Worm (Caenorhabditis elegans) whole organism, L1 larva: ENCODE data around the gene srx-102.

Experiments
- C16A3.4 ChIP-seq: fragments of 150-350 bp; optimal IDR thresholded peaks from 2 replicates; lab custom pipeline; 2014; ENCODE audit warnings: missing biosample characterization, missing genetic modification characterization
- C34B4.2 ChIP-seq: sonication (generic microtip); optimal IDR thresholded peaks from 2 replicates; lab custom pipeline; 2017; ENCODE audit warnings: mild to moderate bottlenecking, missing genetic modification characterization, missing compliant biosample characterization
- F16B12.6 ChIP-seq: fragments of 150-350 bp; optimal IDR thresholded peaks from 2 replicates; lab custom pipeline; 2014; ENCODE audit warnings: missing biosample characterization, missing genetic modification characterization
- aha-1 ChIP-seq: fragments of 150-350 bp; optimal IDR thresholded peaks from 2 replicates; lab custom pipeline; 2014; ENCODE audit warnings: missing biosample characterization, missing genetic modification characterization
- alr-1 ChIP-seq: fragments of 200-800 bp; sonication (Bioruptor generic); optimal IDR thresholded peaks from 2 replicates; lab custom pipeline; 2018; ENCODE audit warnings: borderline replicate concordance, mild to moderate bottlenecking, missing genetic modification characterization, missing compliant biosample characterization
- blmp-1 ChIP-seq: fragments of 150-350 bp; optimal IDR thresholded peaks from 2 replicates; lab custom pipeline; 2014; ENCODE audit warnings: missing biosample characterization, missing genetic modification characterization
- ceh-63 ChIP-seq: fragments of 200-800 bp; sonication (Bioruptor generic); optimal IDR thresholded peaks from 2 replicates; lab custom pipeline; 2018; ENCODE audit warnings: mild to moderate bottlenecking, missing genetic modification characterization, missing compliant biosample characterization
- ceh-82 ChIP-seq, 3 experiments: fragments of 150-350 bp in 1 of 3; sonication (generic microtip) in 2 of 3; optimal IDR thresholded peaks; 2 replicates each; lab custom pipeline; 2014 to 2017; ENCODE audit warnings: missing biosample characterization in 3 of 3, missing genetic modification characterization in 3 of 3
- ces-1 ChIP-seq: fragments of 150-350 bp; optimal IDR thresholded peaks from 2 replicates; lab custom pipeline; 2014; ENCODE audit warnings: missing biosample characterization, missing genetic modification reagents, missing genetic modification characterization
- efl-1 ChIP-seq, 4 experiments: fragments of 150-350 bp; optimal IDR thresholded peaks in 3 of 4; peaks in 1 of 4; 1 replicate in 1 of 4; 2 replicates in 3 of 4; lab custom pipeline; 2014; ENCODE audit warnings: missing biosample characterization in 2 of 4, missing genetic modification characterization in 2 of 4, missing genetic modification reagents in 2 of 4
- egl-13 ChIP-seq: sonication (generic microtip); optimal IDR thresholded peaks from 2 replicates; lab custom pipeline; 2016; ENCODE audit warnings: missing genotype, missing genetic modification reagents, missing genetic modification characterization, missing compliant biosample characterization
- egl-27 ChIP-seq, 2 experiments: fragments of 150-350 bp in 1 of 2; sonication (generic microtip); optimal IDR thresholded peaks; 3 replicates each; lab custom pipeline; 2017 to 2018; ENCODE audit warnings: missing biosample characterization in 2 of 2, missing genetic modification characterization in 2 of 2, missing genetic modification reagents in 2 of 2
- elt-2 ChIP-seq: sonication (generic microtip); optimal IDR thresholded peaks from 2 replicates; lab custom pipeline; 2016; ENCODE audit warnings: missing genetic modification characterization, mild to moderate bottlenecking, inconsistent platforms, missing compliant biosample characterization, missing genetic modification reagents
- fkh-10 ChIP-seq: sonication (generic microtip); optimal IDR thresholded peaks from 2 replicates; lab custom pipeline; 2017; ENCODE audit warnings: missing biosample characterization, missing genetic modification reagents, missing genetic modification characterization
- fkh-4 ChIP-seq: sonication (generic microtip); optimal IDR thresholded peaks from 2 replicates; lab custom pipeline; 2016; ENCODE audit warnings: missing compliant biosample characterization, missing genetic modification characterization, borderline replicate concordance
- fkh-8 ChIP-seq: sonication (generic microtip); optimal IDR thresholded peaks from 2 replicates; lab custom pipeline; 2016; ENCODE audit warnings: mild to moderate bottlenecking, missing genetic modification characterization, missing compliant biosample characterization
- fos-1 ChIP-seq: fragments of 150-350 bp; optimal IDR thresholded peaks from 2 replicates; lab custom pipeline; 2014; ENCODE audit warnings: missing biosample characterization, missing genetic modification characterization
- hlh-4 ChIP-seq: sonication (generic microtip); optimal IDR thresholded peaks from 2 replicates; lab custom pipeline; 2016; ENCODE audit warnings: mild to moderate bottlenecking, missing genetic modification characterization, missing compliant biosample characterization
- hpl-2 ChIP-seq: fragments of 150-350 bp; optimal IDR thresholded peaks from 2 replicates; lab custom pipeline; 2014; ENCODE audit warnings: missing biosample characterization, missing genetic modification reagents, missing genetic modification characterization
- jun-1 ChIP-seq: fragments of 150-350 bp; optimal IDR thresholded peaks from 2 replicates; lab custom pipeline; 2014; ENCODE audit warnings: missing biosample characterization, missing genetic modification reagents, missing genetic modification characterization
- lin-13 ChIP-seq: fragments of 150-350 bp; optimal IDR thresholded peaks from 2 replicates; lab custom pipeline; 2014; ENCODE audit warnings: missing biosample characterization, missing genetic modification reagents, missing genetic modification characterization
- lin-15B ChIP-seq: fragments of 150-350 bp; sonication (generic microtip); optimal IDR thresholded peaks from 3 replicates; lab custom pipeline; 2014; ENCODE audit warnings: missing biosample characterization, missing genetic modification characterization
- lir-3 ChIP-seq: sonication (generic microtip); optimal IDR thresholded peaks from 2 replicates; lab custom pipeline; 2016; ENCODE audit warnings: mild to moderate bottlenecking, missing genetic modification characterization, moderate library complexity, missing compliant biosample characterization; ENCODE audit not compliant: poor library complexity
- nhr-11 ChIP-seq: fragments of 150-350 bp; optimal IDR thresholded peaks from 2 replicates; lab custom pipeline; 2014; ENCODE audit warnings: missing biosample characterization, missing genetic modification characterization
- nhr-12 ChIP-seq: sonication (generic microtip); optimal IDR thresholded peaks from 2 replicates; lab custom pipeline; 2017; ENCODE audit warnings: missing biosample characterization, missing genetic modification characterization
- nhr-19 ChIP-seq: fragments of 200-800 bp; sonication (Bioruptor generic); conservative IDR thresholded peaks from 2 replicates; pipeline ENCODE4 v1.3.6; 2022; ENCODE audit warnings: missing genetic modification characterization, missing compliant biosample characterization
- nhr-20 ChIP-seq: sonication (generic microtip); optimal IDR thresholded peaks from 2 replicates; lab custom pipeline; 2016; ENCODE audit warnings: mild to moderate bottlenecking, missing genetic modification characterization, missing compliant biosample characterization
- nhr-76 ChIP-seq: sonication (generic microtip); optimal IDR thresholded peaks from 2 replicates; lab custom pipeline; 2017; ENCODE audit warnings: missing biosample characterization, missing genetic modification characterization
- nhr-77 ChIP-seq: fragments of 150-350 bp; optimal IDR thresholded peaks from 2 replicates; lab custom pipeline; 2014; ENCODE audit warnings: missing biosample characterization, missing genetic modification characterization
- nhr-85 ChIP-seq: sonication (generic microtip); peaks from one replicate; lab custom pipeline; 2016; ENCODE audit warnings: missing genetic modification characterization, inconsistent platforms, missing compliant biosample characterization
- nhr-90 ChIP-seq: sonication (generic microtip); optimal IDR thresholded peaks from 2 replicates; lab custom pipeline; 2016; ENCODE audit warnings: mild to moderate bottlenecking, missing genetic modification characterization, missing compliant biosample characterization; ENCODE audit not compliant: poor library complexity
- pqm-1 ChIP-seq: sonication (generic microtip); optimal IDR thresholded peaks from 3 replicates; lab custom pipeline; 2017; ENCODE audit warnings: missing biosample characterization, missing genetic modification characterization
- rnt-1 ChIP-seq: sonication (generic microtip); optimal IDR thresholded peaks from 2 replicates; lab custom pipeline; 2016; ENCODE audit warnings: mild to moderate bottlenecking, missing genetic modification characterization, moderate library complexity, missing compliant biosample characterization
- skn-1 ChIP-seq: fragments of 150-350 bp; optimal IDR thresholded peaks from 2 replicates; lab custom pipeline; 2014; ENCODE audit warnings: missing biosample characterization, missing genetic modification characterization
- snu-23 ChIP-seq: sonication (generic microtip); optimal IDR thresholded peaks from 2 replicates; lab custom pipeline; 2016; ENCODE audit warnings: missing genetic modification characterization, missing compliant biosample characterization
- sox-4 ChIP-seq: sonication (generic microtip); optimal IDR thresholded peaks from 2 replicates; lab custom pipeline; 2016; ENCODE audit warnings: missing genetic modification characterization, missing compliant biosample characterization
- swsn-7 ChIP-seq: sonication (generic microtip); optimal IDR thresholded peaks from 2 replicates; lab custom pipeline; 2016; ENCODE audit warnings: missing genetic modification characterization, missing compliant biosample characterization
- unc-30 ChIP-seq: sonication (generic microtip); optimal IDR thresholded peaks from 2 replicates; lab custom pipeline; 2017; ENCODE audit warnings: missing biosample characterization, missing genetic modification characterization
- unc-86 ChIP-seq: sonication (generic microtip); optimal IDR thresholded peaks from 2 replicates; lab custom pipeline; 2016; ENCODE audit warnings: missing genetic modification characterization, missing compliant biosample characterization
- vab-15 ChIP-seq: sonication (generic microtip); optimal IDR thresholded peaks from 2 replicates; lab custom pipeline; 2017; ENCODE audit warnings: missing genotype, mild to moderate bottlenecking, missing genetic modification characterization, missing compliant biosample characterization
- xbp-1 ChIP-seq: sonication (generic microtip); optimal IDR thresholded peaks from 2 replicates; lab custom pipeline; 2016; ENCODE audit warnings: missing genetic modification characterization, missing compliant biosample characterization

srx-102 gene

ce11 chrII:3673493-3673892 lies 21.1 kb downstream of the srx-102 start, which contains the start of gene sea-1:
sea-1 (minus strand) TSS chrII:3673593.
- TF ChIP-seq fkh-10 (GFP tag; lab: Kevin White, UChicago), result no peak
- no peak for TF ChIP-seq lin-15B (tag; lab: Kevin White, UChicago)
- no peak for TF ChIP-seq unc-30 (tag; lab: Kevin White, UChicago)
- TF ChIP-seq nhr-20, result no peak
- TF ChIP-seq F16B12.6 (tag; lab: Kevin White, UChicago), result no peak
- no peak for TF ChIP-seq rnt-1 (tag; lab: Kevin White, UChicago)
- TF ChIP-seq elt-2, result no peak
- no peak for TF ChIP-seq ceh-63 (GFP tag; lab: Kevin White, UChicago)
- TF ChIP-seq egl-27 (tag; optimal IDR thresholded peaks at IDR 0.05; lab: Kevin White, UChicago), result no peak
- TF ChIP-seq nhr-12 (tag; lab: Kevin White, UChicago), result no peak
- no peak for TF ChIP-seq xbp-1 (tag; lab: Kevin White, UChicago)
- TF ChIP-seq unc-86 (tag; lab: Kevin White, UChicago), result no peak
- TF ChIP-seq, all 84 proteins: peak for 0

- TF ChIP-seq lir-3 (no peak), egl-13 (tag; lab: Kevin White, UChicago) (no peak), nhr-19 (GFP tag; lab: Robert Waterston, UW) (no peak), fkh-8 (tag; lab: Kevin White, UChicago) (no peak), nhr-11 (tag; lab: Kevin White, UChicago) (no peak), efl-1 (optimal IDR thresholded peaks at IDR 0.05; lab: Kevin White, UChicago) (no peak), efl-1 (GFP tag; optimal IDR thresholded peaks at IDR 0.05 in 1 of 2; lab: Kevin White, UChicago) (no peak), vab-15 (tag; lab: Kevin White, UChicago) (no peak), C34B4.2 (no peak), blmp-1 (tag; lab: Kevin White, UChicago) (no peak), nhr-20 (no peak), ceh-63 (GFP tag; lab: Kevin White, UChicago) (no peak), C16A3.4 (no peak), lin-13 (no peak), aha-1 (tag; lab: Kevin White, UChicago) (no peak)
Observed at ce11 chrII:3670956-3671355, 23.6 kb downstream of the srx-102 start, which contains the start of gene srx-98. srx-98 (minus strand) TSS chrII:3671056.

ce11 chrII:3669315-3669714 lies 25.2 kb downstream of the srx-102 start, which contains the start of gene srx-97:
srx-97 (minus strand) TSS chrII:3669415.
- TF ChIP-seq efl-1 (optimal IDR thresholded peaks at IDR 0.05; lab: Kevin White, UChicago) (no peak), efl-1 (GFP tag; optimal IDR thresholded peaks at IDR 0.05 in 1 of 2; lab: Kevin White, UChicago) (no peak), fkh-4 (no peak), nhr-85 (no peak), unc-86 (tag; lab: Kevin White, UChicago) (no peak), nhr-76 (tag; lab: Kevin White, UChicago) (no peak), lin-13 (no peak), egl-13 (tag; lab: Kevin White, UChicago) (no peak), nhr-77 (tag; lab: Kevin White, UChicago) (no peak), C16A3.4 (no peak), fos-1 (tag; lab: Kevin White, UChicago) (no peak), jun-1 (tag; lab: Kevin White, UChicago) (no peak), alr-1 (tag; lab: Kevin White, UChicago) (no peak), hlh-4 (tag; lab: Kevin White, UChicago) (no peak), nhr-90 (no peak)

- TF ChIP-seq alr-1 (tag; lab: Kevin White, UChicago) (no peak), sox-4 (tag; lab: Kevin White, UChicago) (no peak), blmp-1 (tag; lab: Kevin White, UChicago) (no peak), nhr-77 (tag; lab: Kevin White, UChicago) (no peak), nhr-12 (tag; lab: Kevin White, UChicago) (no peak), ceh-82 (tag; optimal IDR thresholded peaks at IDR 0.05; lab: Kevin White, UChicago) (no peak), swsn-7 (no peak), fos-1 (tag; lab: Kevin White, UChicago) (no peak), pqm-1 (tag; lab: Kevin White, UChicago) (no peak), lir-3 (no peak), ces-1 (GFP tag; lab: Kevin White, UChicago) (no peak), skn-1 (tag; lab: Kevin White, UChicago) (no peak), ceh-63 (GFP tag; lab: Kevin White, UChicago) (no peak), C34B4.2 (no peak), egl-13 (tag; lab: Kevin White, UChicago) (no peak), snu-23 (GFP tag; lab: Kevin White, UChicago) (no peak), hpl-2 (GFP tag; lab: Kevin White, UChicago) (no peak), fkh-10 (GFP tag; lab: Kevin White, UChicago) (no peak), F16B12.6 (tag; lab: Kevin White, UChicago) (no peak)
- TF ChIP-seq, all 84 proteins: peak for 0
Observed at ce11 chrII:3665181-3665580, 29.4 kb downstream of the srx-102 start.
